Worm (Caenorhabditis elegans) whole organism, L1 larva: ENCODE measurements around the gene madd-2.

Experiments used
- C16A3.4 ChIP-seq: fragments of 150-350 bp; optimal IDR thresholded peaks from 2 replicates; lab custom pipeline; 2014; ENCODE audit warnings: missing biosample characterization, missing genetic modification characterization
- C34B4.2 ChIP-seq: sonication (generic microtip); optimal IDR thresholded peaks from 2 replicates; lab custom pipeline; 2017; ENCODE audit warnings: mild to moderate bottlenecking, missing genetic modification characterization, missing compliant biosample characterization
- F16B12.6 ChIP-seq: fragments of 150-350 bp; optimal IDR thresholded peaks from 2 replicates; lab custom pipeline; 2014; ENCODE audit warnings: missing biosample characterization, missing genetic modification characterization
- Y116A8C.19 ChIP-seq: sonication (generic microtip); optimal IDR thresholded peaks from 2 replicates; lab custom pipeline; 2016; ENCODE audit warnings: missing compliant biosample characterization, missing genetic modification characterization, borderline replicate concordance
- aha-1 ChIP-seq: fragments of 150-350 bp; optimal IDR thresholded peaks from 2 replicates; lab custom pipeline; 2014; ENCODE audit warnings: missing biosample characterization, missing genetic modification characterization
- alr-1 ChIP-seq: fragments of 200-800 bp; sonication (Bioruptor generic); optimal IDR thresholded peaks from 2 replicates; lab custom pipeline; 2018; ENCODE audit warnings: borderline replicate concordance, mild to moderate bottlenecking, missing genetic modification characterization, missing compliant biosample characterization
- blmp-1 ChIP-seq: fragments of 150-350 bp; optimal IDR thresholded peaks from 2 replicates; lab custom pipeline; 2014; ENCODE audit warnings: missing biosample characterization, missing genetic modification characterization
- ceh-63 ChIP-seq: fragments of 200-800 bp; sonication (Bioruptor generic); optimal IDR thresholded peaks from 2 replicates; lab custom pipeline; 2018; ENCODE audit warnings: mild to moderate bottlenecking, missing genetic modification characterization, missing compliant biosample characterization
- ceh-8 ChIP-seq: fragments of 200-800 bp; sonication (Bioruptor generic); optimal IDR thresholded peaks from 2 replicates; lab custom pipeline; 2018; ENCODE audit warnings: mild to moderate bottlenecking, missing genetic modification characterization, moderate library complexity, missing compliant biosample characterization
- ceh-90 ChIP-seq: sonication (generic microtip); optimal IDR thresholded peaks from 2 replicates; lab custom pipeline; 2016; ENCODE audit warnings: missing genetic modification characterization, missing compliant biosample characterization
- ces-1 ChIP-seq: fragments of 150-350 bp; optimal IDR thresholded peaks from 2 replicates; lab custom pipeline; 2014; ENCODE audit warnings: missing biosample characterization, missing genetic modification reagents, missing genetic modification characterization
- dpl-1 ChIP-seq, 3 experiments: fragments of 150-350 bp in 2 of 3; sonication (generic microtip) in 1 of 3; optimal IDR thresholded peaks; 2 replicates each; lab custom pipeline; 2014 to 2017; ENCODE audit warnings: missing biosample characterization in 3 of 3, missing genetic modification characterization in 3 of 3, missing genetic modification reagents in 3 of 3
- efl-3 ChIP-seq: fragments of 200-800 bp; sonication (Bioruptor generic); optimal IDR thresholded peaks from 2 replicates; lab custom pipeline; 2018; ENCODE audit warnings: mild to moderate bottlenecking, missing genetic modification characterization, missing compliant biosample characterization
- egl-13 ChIP-seq: sonication (generic microtip); optimal IDR thresholded peaks from 2 replicates; lab custom pipeline; 2016; ENCODE audit warnings: missing genotype, missing genetic modification reagents, missing genetic modification characterization, missing compliant biosample characterization
- elt-3 ChIP-seq, 6 experiments: fragments of 150-350 bp in 1 of 6; sonication (generic microtip); optimal IDR thresholded peaks; 2 replicates each; lab custom pipeline; 2017 to 2018; ENCODE audit warnings: missing biosample characterization in 6 of 6, missing genetic modification characterization in 6 of 6, inconsistent platforms in 1 of 6
- ets-5 ChIP-seq: fragments of 200-800 bp; sonication (Bioruptor generic); IDR thresholded peaks from 2 replicates; pipeline ENCODE4 v1.3.6; 2022; ENCODE audit warnings: missing genetic modification characterization, missing compliant biosample characterization
- fkh-10 ChIP-seq: sonication (generic microtip); optimal IDR thresholded peaks from 2 replicates; lab custom pipeline; 2017; ENCODE audit warnings: missing biosample characterization, missing genetic modification reagents, missing genetic modification characterization
- fkh-4 ChIP-seq: sonication (generic microtip); optimal IDR thresholded peaks from 2 replicates; lab custom pipeline; 2016; ENCODE audit warnings: missing compliant biosample characterization, missing genetic modification characterization, borderline replicate concordance
- fkh-8 ChIP-seq: sonication (generic microtip); optimal IDR thresholded peaks from 2 replicates; lab custom pipeline; 2016; ENCODE audit warnings: mild to moderate bottlenecking, missing genetic modification characterization, missing compliant biosample characterization
- fos-1 ChIP-seq: fragments of 150-350 bp; optimal IDR thresholded peaks from 2 replicates; lab custom pipeline; 2014; ENCODE audit warnings: missing biosample characterization, missing genetic modification characterization
- grh-1 ChIP-seq: fragments of 200-800 bp; sonication (Bioruptor generic); IDR thresholded peaks from 2 replicates; pipeline ENCODE4 v1.3.6; 2022; ENCODE audit warnings: missing genetic modification reagents, missing genetic modification characterization, missing compliant biosample characterization
- hlh-17 ChIP-seq: fragments of 200-800 bp; sonication (Bioruptor generic); optimal IDR thresholded peaks from 2 replicates; lab custom pipeline; 2018; ENCODE audit warnings: missing genetic modification characterization, mild to moderate bottlenecking, missing compliant biosample characterization, moderate library complexity, borderline replicate concordance
- hlh-4 ChIP-seq: sonication (generic microtip); optimal IDR thresholded peaks from 2 replicates; lab custom pipeline; 2016; ENCODE audit warnings: mild to moderate bottlenecking, missing genetic modification characterization, missing compliant biosample characterization
- isw-1 ChIP-seq: fragments of 200-800 bp; sonication (Bioruptor generic); IDR thresholded peaks from 2 replicates; pipeline ENCODE4 v1.3.6; 2022; ENCODE audit warnings: missing genetic modification characterization, missing compliant biosample characterization
- jun-1 ChIP-seq: fragments of 150-350 bp; optimal IDR thresholded peaks from 2 replicates; lab custom pipeline; 2014; ENCODE audit warnings: missing biosample characterization, missing genetic modification reagents, missing genetic modification characterization
- lin-13 ChIP-seq: fragments of 150-350 bp; optimal IDR thresholded peaks from 2 replicates; lab custom pipeline; 2014; ENCODE audit warnings: missing biosample characterization, missing genetic modification reagents, missing genetic modification characterization
- lin-14 ChIP-seq: fragments of 200-800 bp; sonication (Bioruptor generic); optimal IDR thresholded peaks from 2 replicates; lab custom pipeline; 2018; ENCODE audit warnings: mild to moderate bottlenecking, missing genetic modification characterization, moderate library complexity, missing compliant biosample characterization
- lin-35 ChIP-seq, 2 experiments: fragments of 150-350 bp; optimal IDR thresholded peaks; 2 replicates each; lab custom pipeline; 2014; ENCODE audit warnings: missing biosample characterization in 2 of 2, missing genetic modification characterization in 2 of 2, missing genetic modification reagents in 2 of 2
- lin-39 ChIP-seq: fragments of 150-350 bp; optimal IDR thresholded peaks from 2 replicates; lab custom pipeline; 2014; ENCODE audit warnings: missing biosample characterization, missing genetic modification reagents, missing genetic modification characterization
- lsy-2 ChIP-seq, 2 experiments: fragments of 150-350 bp; optimal IDR thresholded peaks; 2 replicates each; lab custom pipeline; 2014; ENCODE audit warnings: missing biosample characterization in 2 of 2, missing genetic modification characterization in 2 of 2
- mdl-1 ChIP-seq, 2 experiments: fragments of 150-350 bp; optimal IDR thresholded peaks; 2 replicates each; lab custom pipeline; 2014 to 2017; ENCODE audit warnings: missing biosample characterization in 2 of 2, missing genetic modification characterization in 2 of 2, inconsistent platforms in 1 of 2
- mef-2 ChIP-seq: fragments of 150-350 bp; optimal IDR thresholded peaks from 2 replicates; lab custom pipeline; 2014; ENCODE audit warnings: missing biosample characterization, missing genetic modification characterization
- mep-1 ChIP-seq: fragments of 150-350 bp; optimal IDR thresholded peaks from 2 replicates; lab custom pipeline; 2014; ENCODE audit warnings: missing biosample characterization, missing genetic modification characterization
- nhr-11 ChIP-seq: fragments of 150-350 bp; optimal IDR thresholded peaks from 2 replicates; lab custom pipeline; 2014; ENCODE audit warnings: missing biosample characterization, missing genetic modification characterization
- nhr-12 ChIP-seq: sonication (generic microtip); optimal IDR thresholded peaks from 2 replicates; lab custom pipeline; 2017; ENCODE audit warnings: missing biosample characterization, missing genetic modification characterization
- nhr-19 ChIP-seq: fragments of 200-800 bp; sonication (Bioruptor generic); conservative IDR thresholded peaks from 2 replicates; pipeline ENCODE4 v1.3.6; 2022; ENCODE audit warnings: missing genetic modification characterization, missing compliant biosample characterization
- nhr-47 ChIP-seq: sonication (generic microtip); optimal IDR thresholded peaks from 2 replicates; lab custom pipeline; 2016; ENCODE audit warnings: mild to moderate bottlenecking, missing genetic modification characterization, moderate library complexity, missing compliant biosample characterization
- nhr-71 ChIP-seq: sonication (generic microtip); optimal IDR thresholded peaks from 2 replicates; lab custom pipeline; 2016; ENCODE audit warnings: mild to moderate bottlenecking, missing genetic modification characterization, moderate library complexity, missing compliant biosample characterization
- nhr-76 ChIP-seq: sonication (generic microtip); optimal IDR thresholded peaks from 2 replicates; lab custom pipeline; 2017; ENCODE audit warnings: missing biosample characterization, missing genetic modification characterization
- nhr-77 ChIP-seq: fragments of 150-350 bp; optimal IDR thresholded peaks from 2 replicates; lab custom pipeline; 2014; ENCODE audit warnings: missing biosample characterization, missing genetic modification characterization
- nhr-85 ChIP-seq: sonication (generic microtip); peaks from one replicate; lab custom pipeline; 2016; ENCODE audit warnings: missing genetic modification characterization, inconsistent platforms, missing compliant biosample characterization
- nhr-90 ChIP-seq: sonication (generic microtip); optimal IDR thresholded peaks from 2 replicates; lab custom pipeline; 2016; ENCODE audit warnings: mild to moderate bottlenecking, missing genetic modification characterization, missing compliant biosample characterization; ENCODE audit not compliant: poor library complexity
- pax-3 ChIP-seq: fragments of 200-800 bp; sonication (Bioruptor generic); optimal IDR thresholded peaks from 2 replicates; lab custom pipeline; 2018; ENCODE audit warnings: mild to moderate bottlenecking, missing genetic modification characterization, moderate library complexity, missing compliant biosample characterization
- rnt-1 ChIP-seq: sonication (generic microtip); optimal IDR thresholded peaks from 2 replicates; lab custom pipeline; 2016; ENCODE audit warnings: mild to moderate bottlenecking, missing genetic modification characterization, moderate library complexity, missing compliant biosample characterization
- skn-1 ChIP-seq: fragments of 150-350 bp; optimal IDR thresholded peaks from 2 replicates; lab custom pipeline; 2014; ENCODE audit warnings: missing biosample characterization, missing genetic modification characterization
- snu-23 ChIP-seq: sonication (generic microtip); optimal IDR thresholded peaks from 2 replicates; lab custom pipeline; 2016; ENCODE audit warnings: missing genetic modification characterization, missing compliant biosample characterization
- sox-4 ChIP-seq: sonication (generic microtip); optimal IDR thresholded peaks from 2 replicates; lab custom pipeline; 2016; ENCODE audit warnings: missing genetic modification characterization, missing compliant biosample characterization
- swsn-7 ChIP-seq: sonication (generic microtip); optimal IDR thresholded peaks from 2 replicates; lab custom pipeline; 2016; ENCODE audit warnings: missing genetic modification characterization, missing compliant biosample characterization
- tlp-1 ChIP-seq: fragments of 150-350 bp; optimal IDR thresholded peaks from 2 replicates; lab custom pipeline; 2014; ENCODE audit warnings: missing biosample characterization, missing genetic modification characterization
- unc-30 ChIP-seq: sonication (generic microtip); optimal IDR thresholded peaks from 2 replicates; lab custom pipeline; 2017; ENCODE audit warnings: missing biosample characterization, missing genetic modification characterization
- unc-62 ChIP-seq: fragments of 150-350 bp; optimal IDR thresholded peaks from 2 replicates; lab custom pipeline; 2014; ENCODE audit warnings: missing biosample characterization, missing genetic modification reagents, missing genetic modification characterization
- unc-86 ChIP-seq: sonication (generic microtip); optimal IDR thresholded peaks from 2 replicates; lab custom pipeline; 2016; ENCODE audit warnings: missing genetic modification characterization, missing compliant biosample characterization
- vab-15 ChIP-seq: sonication (generic microtip); optimal IDR thresholded peaks from 2 replicates; lab custom pipeline; 2017; ENCODE audit warnings: missing genotype, mild to moderate bottlenecking, missing genetic modification characterization, missing compliant biosample characterization

Gene madd-2

DNA sequence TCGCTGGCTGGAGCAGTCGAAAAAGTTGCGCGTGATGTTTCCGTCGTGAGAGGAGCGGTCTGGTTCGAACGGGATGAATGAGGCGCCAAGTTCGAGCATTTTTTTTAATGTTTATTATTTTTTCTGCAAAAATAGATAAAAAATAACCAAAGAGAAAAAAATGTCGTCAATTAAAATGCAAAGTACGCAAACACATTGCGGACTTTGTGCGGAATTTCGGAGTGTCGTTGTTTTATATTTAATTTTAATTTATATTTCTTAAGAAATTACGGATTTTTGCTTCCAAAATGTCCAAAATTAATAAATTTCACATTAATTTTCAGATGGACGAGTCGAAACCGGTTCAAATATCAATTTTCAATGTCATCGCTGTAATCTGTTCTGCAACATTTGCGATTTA lies 39.3 kb downstream of the madd-2 start, which contains the start of the genes wrb-1 and Y50D4A.4 (continued):
- TF ChIP-seq fkh-4 (tag; lab: Kevin White, UChicago) = no peak
- peak; percentile 16 for TF ChIP-seq fkh-8 (tag; lab: Kevin White, UChicago)
- TF ChIP-seq tlp-1 (tag; lab: Kevin White, UChicago) = no peak
- TF ChIP-seq lin-13 (GFP tag; lab: Kevin White, UChicago) = no peak
- TF ChIP-seq nhr-85 = no peak
- TF ChIP-seq nhr-12 (tag; lab: Kevin White, UChicago) = no peak
- TF ChIP-seq nhr-47 (tag; lab: Kevin White, UChicago) = peak; percentile 83
- peak; percentile 95 for TF ChIP-seq mep-1 (tag; lab: Kevin White, UChicago)
- TF ChIP-seq pax-3 (tag; lab: Kevin White, UChicago) = no peak
- TF ChIP-seq snu-23 (GFP tag; lab: Kevin White, UChicago) = peak; percentile 87
- peak; percentile 93 for TF ChIP-seq F16B12.6 (tag; lab: Kevin White, UChicago)
- TF ChIP-seq efl-3 (GFP tag; lab: Kevin White, UChicago) = no peak
- no peak for TF ChIP-seq C34B4.2
- TF ChIP-seq isw-1 (GFP tag; lab: Robert Waterston, UW) = peak; percentile 52
- TF ChIP-seq lin-39 (tag; lab: Kevin White, UChicago) = peak; percentile 46
- TF ChIP-seq aha-1 = no peak
- peak; percentile 17 for TF ChIP-seq ceh-90
- peak; percentile 5 for TF ChIP-seq jun-1 (tag; lab: Kevin White, UChicago)
- TF ChIP-seq skn-1 (tag; lab: Kevin White, UChicago) = peak; percentile 55
- TF ChIP-seq fkh-10 = no peak
- peak; percentile 80 to 82 for TF ChIP-seq lin-35 (GFP tag; optimal IDR thresholded peaks at IDR 0.05; lab: Kevin White, UChicago)
- peak; percentile 70 for TF ChIP-seq blmp-1
- no peak for TF ChIP-seq rnt-1
- TF ChIP-seq elt-3 (tag; optimal IDR thresholded peaks at IDR 0.05; lab: Kevin White, UChicago) = peak in 2 of 6 experiments; percentile 41 to 72
- TF ChIP-seq nhr-76 = no peak
- TF ChIP-seq lin-14 = no peak
- TF ChIP-seq egl-13 = peak; percentile 64
- TF ChIP-seq C16A3.4 (tag; lab: Kevin White, UChicago) = peak; percentile 69
- TF ChIP-seq ets-5 = no peak
- no peak for TF ChIP-seq nhr-11
- no peak for TF ChIP-seq unc-62 (GFP tag; lab: Kevin White, UChicago)
- TF ChIP-seq hlh-17 (GFP tag; lab: Kevin White, UChicago) = no peak
- TF ChIP-seq swsn-7 = peak; percentile 82
- TF ChIP-seq sox-4 (tag; lab: Kevin White, UChicago) = peak; percentile 1
- TF ChIP-seq nhr-71 (tag; lab: Kevin White, UChicago) = peak; percentile 79
- peak; percentile 49 for TF ChIP-seq unc-86
- TF ChIP-seq dpl-1 (GFP tag; optimal IDR thresholded peaks at IDR 0.05; lab: Kevin White, UChicago) = peak; percentile 68 to 83 (median 77)
- no peak for TF ChIP-seq nhr-77 (tag; lab: Kevin White, UChicago)
- peak; percentile 69 for TF ChIP-seq nhr-19 (GFP tag; lab: Robert Waterston, UW)
- no peak for TF ChIP-seq ceh-63
- TF ChIP-seq mef-2 (tag; lab: Kevin White, UChicago) = no peak
- no peak for TF ChIP-seq fos-1 (tag; lab: Kevin White, UChicago)
- TF ChIP-seq nhr-90 (tag; lab: Kevin White, UChicago) = peak; percentile 71
- no peak for TF ChIP-seq hlh-4 (tag; lab: Kevin White, UChicago)
- TF ChIP-seq unc-30 = no peak
- peak; percentile 80 to 85 for TF ChIP-seq lsy-2 (tag; optimal IDR thresholded peaks at IDR 0.05; lab: Kevin White, UChicago)
- no peak for TF ChIP-seq Y116A8C.19 (tag; lab: Kevin White, UChicago)
- TF ChIP-seq grh-1 = no peak
- no peak for TF ChIP-seq ces-1
- no peak for TF ChIP-seq vab-15 (tag; lab: Kevin White, UChicago)
- TF ChIP-seq mdl-1 (tag; optimal IDR thresholded peaks at IDR 0.05; lab: Kevin White, UChicago) = no peak
- TF ChIP-seq alr-1 (tag; lab: Kevin White, UChicago) = no peak
- no peak for TF ChIP-seq ceh-8 (GFP tag; lab: Kevin White, UChicago)
